Worm (Caenorhabditis elegans) whole organism, young adult: Measurements from ENCODE around the gene magu-4.

Experiments
- B0261.1 ChIP-seq: sonication (generic microtip); optimal IDR thresholded peaks from 2 replicates; lab custom pipeline; 2016; ENCODE audit warnings: mild to moderate bottlenecking, missing genetic modification characterization, moderate library complexity, missing compliant biosample characterization
- D2030.7 ChIP-seq: fragments of 200-800 bp; sonication (Bioruptor generic); IDR thresholded peaks from 2 replicates; pipeline ENCODE4 v1.3.6; 2022; ENCODE audit warnings: missing genetic modification reagents, missing genetic modification characterization, missing compliant biosample characterization
- F22D6.2 ChIP-seq: sonication (generic microtip); optimal IDR thresholded peaks from 2 replicates; lab custom pipeline; 2016; ENCODE audit warnings: mild to moderate bottlenecking, missing genetic modification characterization, missing compliant biosample characterization
- F39B2.1 ChIP-seq: fragments of 200-800 bp; sonication (Bioruptor generic); IDR thresholded peaks from 2 replicates; pipeline ENCODE4 v1.3.6; 2022; ENCODE audit warnings: missing genetic modification reagents, missing genetic modification characterization, missing compliant biosample characterization
- K11D2.4 ChIP-seq: fragments of 200-800 bp; sonication (Bioruptor generic); IDR thresholded peaks from 2 replicates; pipeline ENCODE4 v1.3.6; 2022; ENCODE audit warnings: missing genetic modification reagents, missing genetic modification characterization, missing compliant biosample characterization
- K12H6.12 ChIP-seq: fragments of 200-800 bp; sonication (Bioruptor generic); optimal IDR thresholded peaks from 2 replicates; lab custom pipeline; 2018; ENCODE audit warnings: mild to moderate bottlenecking, missing genetic modification characterization, missing compliant biosample characterization
- T26A5.8 ChIP-seq: sonication (generic microtip); optimal IDR thresholded peaks from 2 replicates; lab custom pipeline; 2016; ENCODE audit warnings: missing genetic modification characterization, missing compliant biosample characterization
- Y56A3A.18 ChIP-seq: fragments of 200-800 bp; sonication (Bioruptor generic); IDR thresholded peaks from 2 replicates; pipeline ENCODE4 v1.3.6; 2022; ENCODE audit warnings: missing genetic modification reagents, missing genetic modification characterization, missing compliant biosample characterization
- Y79H2A.3 ChIP-seq: fragments of 200-800 bp; sonication (Bioruptor generic); conservative IDR thresholded peaks from 2 replicates; pipeline ENCODE4 v1.3.6; 2022; ENCODE audit warnings: missing genetic modification reagents, missing genetic modification characterization, missing compliant biosample characterization
- ZK185.1 ChIP-seq: sonication (generic microtip); optimal IDR thresholded peaks from 2 replicates; lab custom pipeline; 2016; ENCODE audit warnings: mild to moderate bottlenecking, missing genetic modification characterization, missing compliant biosample characterization; ENCODE audit not compliant: poor library complexity, severe bottlenecking
- akir-1 ChIP-seq: fragments of 200-800 bp; sonication (Bioruptor generic); optimal IDR thresholded peaks from 2 replicates; lab custom pipeline; 2018; ENCODE audit warnings: mild to moderate bottlenecking, missing genetic modification characterization, moderate library complexity, missing compliant biosample characterization
- athp-1 ChIP-seq: sonication (generic microtip); optimal IDR thresholded peaks from 2 replicates; lab custom pipeline; 2017; ENCODE audit warnings: mild to moderate bottlenecking, missing genetic modification characterization, missing compliant biosample characterization
- ccch-3 ChIP-seq: fragments of 200-800 bp; sonication (Bioruptor generic); optimal IDR thresholded peaks from 2 replicates; lab custom pipeline; 2018; ENCODE audit warnings: mild to moderate bottlenecking, missing genetic modification characterization, missing compliant biosample characterization
- cebp-1 ChIP-seq, 2 experiments: fragments of 200-800 bp in 1 of 2; sonication (Bioruptor generic) in 1 of 2; sonication (generic microtip) in 1 of 2; IDR thresholded peaks in 1 of 2; optimal IDR thresholded peaks in 1 of 2; 2 replicates each; pipeline versions ENCODE4 v1.3.6 to Lab custom; 2017 to 2022; ENCODE audit warnings: missing compliant biosample characterization in 2 of 2, missing genetic modification characterization in 2 of 2, mild to moderate bottlenecking in 1 of 2, missing genetic modification reagents in 1 of 2, moderate library complexity in 1 of 2
- cebp-2 ChIP-seq: fragments of 200-800 bp; sonication (Bioruptor generic); IDR thresholded peaks from 2 replicates; pipeline ENCODE4 v1.3.6; 2022; ENCODE audit warnings: missing genetic modification characterization, missing compliant biosample characterization
- ceh-27 ChIP-seq: fragments of 200-800 bp; sonication (Bioruptor generic); optimal IDR thresholded peaks from 2 replicates; lab custom pipeline; 2018; ENCODE audit warnings: mild to moderate bottlenecking, missing genetic modification characterization, moderate library complexity, missing compliant biosample characterization
- ceh-79 ChIP-seq: sonication (generic microtip); optimal IDR thresholded peaks from 2 replicates; lab custom pipeline; 2017; ENCODE audit warnings: mild to moderate bottlenecking, missing genetic modification characterization, missing compliant biosample characterization
- ceh-91 ChIP-seq: fragments of 200-800 bp; sonication (Bioruptor generic); IDR thresholded peaks from 2 replicates; pipeline ENCODE4 v1.3.6; 2022; ENCODE audit warnings: missing genetic modification reagents, missing genetic modification characterization, missing compliant biosample characterization
- chd-7 ChIP-seq: sonication (generic microtip); optimal IDR thresholded peaks from 2 replicates; lab custom pipeline; 2016; ENCODE audit warnings: mild to moderate bottlenecking, missing genetic modification characterization, moderate library complexity, missing compliant biosample characterization
- dpff-1 ChIP-seq: sonication (generic microtip); optimal IDR thresholded peaks from 2 replicates; lab custom pipeline; 2017; ENCODE audit warnings: mild to moderate bottlenecking, missing genetic modification characterization, missing compliant biosample characterization
- dpl-1 ChIP-seq: fragments of 150-350 bp; optimal IDR thresholded peaks from 2 replicates; lab custom pipeline; 2014; ENCODE audit warnings: missing biosample characterization, missing genetic modification reagents, missing genetic modification characterization
- efl-1 ChIP-seq: fragments of 150-350 bp; optimal IDR thresholded peaks from 2 replicates; lab custom pipeline; 2014; ENCODE audit warnings: missing biosample characterization, missing genetic modification reagents, missing genetic modification characterization
- gei-17 ChIP-seq: fragments of 200-800 bp; sonication (Bioruptor generic); optimal IDR thresholded peaks from 2 replicates; lab custom pipeline; 2018; ENCODE audit warnings: mild to moderate bottlenecking, missing genetic modification characterization, missing compliant biosample characterization
- hmg-1.2 ChIP-seq: fragments of 200-800 bp; sonication (Bioruptor generic); IDR thresholded peaks from 2 replicates; pipeline ENCODE4 v1.3.6; 2022; ENCODE audit warnings: missing genetic modification reagents, missing genetic modification characterization, missing compliant biosample characterization
- lin-40 ChIP-seq: sonication (generic microtip); optimal IDR thresholded peaks from 2 replicates; lab custom pipeline; 2016; ENCODE audit warnings: missing genetic modification characterization, mild to moderate bottlenecking, missing compliant biosample characterization, missing genotype, missing genetic modification reagents
- madf-10 ChIP-seq: sonication (generic microtip); optimal IDR thresholded peaks from 2 replicates; lab custom pipeline; 2016; ENCODE audit warnings: mild to moderate bottlenecking, missing genetic modification characterization, missing compliant biosample characterization
- madf-6 ChIP-seq: fragments of 200-800 bp; sonication (Bioruptor generic); IDR thresholded peaks from 2 replicates; pipeline ENCODE4 v1.3.6; 2022; ENCODE audit warnings: missing genetic modification reagents, missing genetic modification characterization, missing compliant biosample characterization
- madf-8 ChIP-seq: fragments of 200-800 bp; sonication (Bioruptor generic); conservative IDR thresholded peaks from 2 replicates; pipeline ENCODE4 v1.3.6; 2022; ENCODE audit warnings: missing genetic modification reagents, missing genetic modification characterization, missing compliant biosample characterization
- mes-4 ChIP-seq: sonication (generic microtip); optimal IDR thresholded peaks from 2 replicates; lab custom pipeline; 2016; ENCODE audit warnings: missing genotype, missing genetic modification characterization, missing compliant biosample characterization
- mxl-1 ChIP-seq: sonication (generic microtip); optimal IDR thresholded peaks from 2 replicates; lab custom pipeline; 2016; ENCODE audit warnings: missing genetic modification characterization, missing compliant biosample characterization
- nfya-1 ChIP-seq: sonication (generic microtip); optimal IDR thresholded peaks from 2 replicates; lab custom pipeline; 2017; ENCODE audit warnings: antibody characterized with exemption, missing compliant biosample characterization, missing genetic modification characterization, borderline replicate concordance; ENCODE audit not compliant: insufficient read depth
- nfyb-1 ChIP-seq: fragments of 200-800 bp; sonication (Bioruptor generic); IDR thresholded peaks from 2 replicates; pipeline ENCODE4 v1.3.6; 2022; ENCODE audit warnings: missing genetic modification reagents, missing genetic modification characterization, missing compliant biosample characterization
- nhr-27 ChIP-seq: fragments of 200-800 bp; sonication (Bioruptor generic); optimal IDR thresholded peaks from 2 replicates; lab custom pipeline; 2018; ENCODE audit warnings: mild to moderate bottlenecking, missing genetic modification characterization, moderate library complexity, missing compliant biosample characterization
- nhr-80 ChIP-seq: sonication (generic microtip); optimal IDR thresholded peaks from 2 replicates; lab custom pipeline; 2016; ENCODE audit warnings: missing genetic modification characterization, missing compliant biosample characterization
- nhr-90 ChIP-seq: sonication (generic microtip); optimal IDR thresholded peaks from 2 replicates; lab custom pipeline; 2016; ENCODE audit warnings: missing genotype, mild to moderate bottlenecking, missing genetic modification characterization, missing compliant biosample characterization
- pha-4 ChIP-seq: fragments of 150-350 bp; sonication (generic microtip); optimal IDR thresholded peaks from 2 replicates; lab custom pipeline; 2014; ENCODE audit warnings: missing biosample characterization, missing genetic modification reagents, missing genetic modification characterization
- snpc-1.1 ChIP-seq: sonication (generic microtip); optimal IDR thresholded peaks from 2 replicates; lab custom pipeline; 2017; ENCODE audit warnings: missing genetic modification characterization, mild to moderate bottlenecking, missing compliant biosample characterization, antibody characterized with exemption, moderate library complexity, missing genotype, missing genetic modification reagents; ENCODE audit not compliant: insufficient read depth
- snpc-3.4 ChIP-seq: sonication (generic microtip); optimal IDR thresholded peaks from 2 replicates; lab custom pipeline; 2017; ENCODE audit warnings: missing genetic modification characterization, mild to moderate bottlenecking, missing compliant biosample characterization, antibody characterized with exemption, moderate library complexity, missing genotype, missing genetic modification reagents
- somi-1 ChIP-seq: fragments of 200-800 bp; sonication (Bioruptor generic); optimal IDR thresholded peaks from 2 replicates; lab custom pipeline; 2018; ENCODE audit warnings: mild to moderate bottlenecking, missing genetic modification characterization, missing compliant biosample characterization
- tbx-9 ChIP-seq: sonication (generic microtip); optimal IDR thresholded peaks from 2 replicates; lab custom pipeline; 2016; ENCODE audit warnings: borderline replicate concordance, missing genetic modification characterization, inconsistent platforms, missing compliant biosample characterization
- unc-130 ChIP-seq: sonication (generic microtip); optimal IDR thresholded peaks from 2 replicates; lab custom pipeline; 2016; ENCODE audit warnings: missing genetic modification reagents, missing genetic modification characterization, missing compliant biosample characterization
- unc-62 ChIP-seq: fragments of 150-350 bp; optimal IDR thresholded peaks from 2 replicates; lab custom pipeline; 2014; ENCODE audit warnings: missing biosample characterization, missing genetic modification reagents, missing genetic modification characterization
- xnd-1 ChIP-seq: sonication (generic microtip); optimal IDR thresholded peaks from 2 replicates; lab custom pipeline; 2016; ENCODE audit warnings: missing genotype, missing genetic modification reagents, missing genetic modification characterization, missing compliant biosample characterization
- zim-3 ChIP-seq: sonication (generic microtip); optimal IDR thresholded peaks from 2 replicates; lab custom pipeline; 2017; ENCODE audit warnings: mild to moderate bottlenecking, missing genetic modification characterization, moderate library complexity, missing compliant biosample characterization

The magu-4 gene

ce11 chrIV:9993403-9994132 lies 16.0 kb upstream of the magu-4 start:
- TF ChIP-seq nhr-80 (tag; lab: Kevin White, UChicago), result peak; percentile 29
- no peak for TF ChIP-seq athp-1 (tag; lab: Kevin White, UChicago)
- no peak for TF ChIP-seq gei-17 (GFP tag; lab: Kevin White, UChicago)
- peak; percentile 42; the same call in 1 of the 2 replicates for TF ChIP-seq cebp-1 (GFP tag; IDR thresholded peaks at IDR 0.05; lab: Robert Waterston, UW)
- peak; percentile 87 for TF ChIP-seq cebp-1 (tag; optimal IDR thresholded peaks at IDR 0.05; lab: Kevin White, UChicago)
- TF ChIP-seq xnd-1 (tag; lab: Kevin White, UChicago), result no peak
- peak; percentile 10 for TF ChIP-seq hmg-1.2 (GFP tag; lab: Robert Waterston, UW)
- no peak for TF ChIP-seq Y56A3A.18 (GFP tag; lab: Robert Waterston, UW)
- no peak for TF ChIP-seq K11D2.4
- peak; percentile 40; the same call in 1 of the 2 replicates for TF ChIP-seq madf-6 (GFP tag; lab: Robert Waterston, UW)
- TF ChIP-seq B0261.1 (tag; lab: Kevin White, UChicago), result no peak
- TF ChIP-seq dpl-1, result no peak
- TF ChIP-seq nfyb-1, result peak; percentile 45; the same call in 1 of the 2 replicates
- no peak for TF ChIP-seq snpc-1.1 (tag; lab: Kevin White, UChicago)
- no peak for TF ChIP-seq somi-1 (GFP tag; lab: Kevin White, UChicago)
- TF ChIP-seq chd-7, result no peak
- TF ChIP-seq snpc-3.4, result no peak
- TF ChIP-seq K12H6.12 (tag; lab: Kevin White, UChicago), result no peak
- no peak for TF ChIP-seq madf-10

DNA sequence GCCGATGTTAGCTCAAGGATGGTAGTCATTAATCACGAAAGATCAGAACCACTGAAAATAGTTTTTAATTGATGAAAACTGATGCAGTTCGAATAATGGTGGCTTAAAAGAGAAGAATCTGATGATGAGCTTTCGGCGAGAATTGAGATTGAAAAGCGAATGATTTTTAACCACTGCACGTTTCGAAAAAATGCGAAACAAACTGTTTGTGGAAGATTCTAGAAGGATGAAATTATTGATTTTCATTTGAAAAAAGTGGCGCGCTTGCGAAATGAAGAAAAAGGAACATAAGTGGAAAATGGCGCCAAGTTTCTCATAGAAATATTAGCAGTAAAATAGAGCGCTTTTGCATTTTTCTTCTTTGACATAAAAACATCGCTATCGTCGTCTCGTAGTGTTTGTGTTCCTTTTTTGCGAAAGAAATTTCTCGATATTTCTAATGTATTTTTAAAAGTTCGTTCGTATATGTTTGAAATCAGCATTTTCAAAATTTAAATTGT lies 14.6 kb upstream of the magu-4 start, which contains the start of gene uba-1:
Gene uba-1 (minus strand): TSS at position 51 of the 500 bp plus-strand sequence.
- TF ChIP-seq madf-6 (GFP tag; lab: Robert Waterston, UW) (peak; percentile 94), ccch-3 (GFP tag; lab: Kevin White, UChicago) (no peak), mes-4 (tag; lab: Kevin White, UChicago) (no peak), ceh-91 (peak; percentile 73; the same call in 1 of the 2 replicates), lin-40 (tag; lab: Kevin White, UChicago) (peak; percentile 31), snpc-1.1 (tag; lab: Kevin White, UChicago) (no peak), ceh-27 (peak; percentile 46), cebp-1 (GFP tag; IDR thresholded peaks at IDR 0.05; lab: Robert Waterston, UW) (peak; percentile 49; the same call in 1 of the 2 replicates), cebp-1 (tag; optimal IDR thresholded peaks at IDR 0.05; lab: Kevin White, UChicago) (peak; percentile 94), F39B2.1 (no peak), unc-62 (GFP tag; lab: Kevin White, UChicago) (no peak), K12H6.12 (tag; lab: Kevin White, UChicago) (no peak), mxl-1 (tag; lab: Kevin White, UChicago) (no peak), akir-1 (GFP tag; lab: Kevin White, UChicago) (no peak), somi-1 (GFP tag; lab: Kevin White, UChicago) (no peak), nfya-1 (tag; lab: Kevin White, UChicago) (no peak), tbx-9 (tag; lab: Kevin White, UChicago) (no peak), dpff-1 (tag; lab: Kevin White, UChicago) (no peak), cebp-2 (GFP tag; lab: Robert Waterston, UW) (no peak), unc-130 (GFP tag; lab: Kevin White, UChicago) (peak; percentile 55), zim-3 (tag; lab: Kevin White, UChicago) (no peak), nhr-90 (tag; lab: Kevin White, UChicago) (peak; percentile 13), F22D6.2 (tag; lab: Kevin White, UChicago) (no peak), nhr-27 (no peak), madf-8 (GFP tag; lab: Robert Waterston, UW) (peak; percentile 90), Y79H2A.3 (GFP tag; lab: Robert Waterston, UW) (no peak), T26A5.8 (no peak), ZK185.1 (peak; percentile 87), pha-4 (no peak), efl-1 (GFP tag; lab: Kevin White, UChicago) (peak; percentile 94), D2030.7 (GFP tag; lab: Robert Waterston, UW) (peak; percentile 68), dpl-1 (peak; percentile 79), ceh-79 (tag; lab: Kevin White, UChicago) (no peak)
